Fruit fly (Drosophila melanogaster): Measurements from ENCODE around the gene v.

- no peak for TF ChIP-seq ttk (optimal IDR thresholded peaks at IDR 0.05)
- TF ChIP-seq h (optimal IDR thresholded peaks at IDR 0.05), result no peak
- TF ChIP-seq Myc (optimal IDR thresholded peaks at IDR 0.05), result no peak
Observed at dm6 chrX:10953240-10953639, 29.5 kb downstream of the v start.

All from Kc167 (cell line).